Fruit fly (Drosophila melanogaster) whole organism, pupa: ENCODE results near the gene MED30.

ENCODE experiments used
- CG10348 ChIP-seq: fragments of 200-800 bp; sonication (Bioruptor generic); IDR thresholded peaks from 2 replicates; pipeline ENCODE4 v1.3.6; 2022; ENCODE audit warnings: missing biosample characterization, missing genetic modification characterization
- CG12605 ChIP-seq: fragments of 200-800 bp; sonication (Bioruptor generic); IDR thresholded peaks from 2 replicates; pipeline ENCODE4 v1.3.6; 2022; ENCODE audit warnings: missing biosample characterization, missing genetic modification characterization
- CG13204 ChIP-seq: fragments of 200-800 bp; sonication (Bioruptor generic); optimal IDR thresholded peaks from 2 replicates; lab custom pipeline; 2018; ENCODE audit warnings: missing biosample characterization, mild to moderate bottlenecking, missing genetic modification characterization, moderate library complexity
- CG14655 ChIP-seq: fragments of 200-800 bp; sonication (Bioruptor generic); optimal IDR thresholded peaks from 3 replicates; lab custom pipeline; 2017; ENCODE audit warnings: mild to moderate bottlenecking, missing biosample characterization, missing genetic modification reagents, missing genetic modification characterization
- CG15710 ChIP-seq: fragments of 200-800 bp; sonication (Bioruptor generic); optimal IDR thresholded peaks from 2 replicates; lab custom pipeline; 2018; ENCODE audit warnings: missing biosample characterization, mild to moderate bottlenecking, missing genetic modification characterization, moderate library complexity
- CG17806 ChIP-seq: fragments of 200-800 bp; sonication (Bioruptor generic); optimal IDR thresholded peaks from 2 replicates; lab custom pipeline; 2018; ENCODE audit warnings: missing biosample characterization, mild to moderate bottlenecking, missing genetic modification characterization, moderate library complexity
- CG32121 ChIP-seq: fragments of 200-800 bp; sonication (Bioruptor generic); IDR thresholded peaks from 2 replicates; pipeline ENCODE4 v1.3.6; 2022; ENCODE audit warnings: missing biosample characterization, missing genetic modification characterization
- CG34367 ChIP-seq: fragments of 200-800 bp; sonication (Bioruptor generic); optimal IDR thresholded peaks from 2 replicates; lab custom pipeline; 2018; ENCODE audit warnings: missing biosample characterization, mild to moderate bottlenecking, missing genetic modification characterization
- CG4496 ChIP-seq: fragments of 200-800 bp; sonication (Bioruptor generic); IDR thresholded peaks from 3 replicates; pipeline ENCODE4 v1.3.6; 2022; ENCODE audit warnings: missing biosample characterization, missing genetic modification characterization
- CG8159 ChIP-seq: fragments of 200-800 bp; sonication (Bioruptor generic); optimal IDR thresholded peaks from 3 replicates; lab custom pipeline; 2018; ENCODE audit warnings: missing biosample characterization, mild to moderate bottlenecking, missing genetic modification characterization, moderate library complexity
- CG8301 ChIP-seq: fragments of 200-800 bp; sonication (Bioruptor generic); optimal IDR thresholded peaks from 2 replicates; lab custom pipeline; 2018; ENCODE audit warnings: missing biosample characterization, mild to moderate bottlenecking, missing genetic modification characterization
- CG9948 ChIP-seq: fragments of 200-800 bp; sonication (Bioruptor generic); optimal IDR thresholded peaks from 2 replicates; lab custom pipeline; 2018; ENCODE audit warnings: missing biosample characterization, mild to moderate bottlenecking, missing genetic modification characterization, moderate library complexity
- D1 ChIP-seq: fragments of 200-800 bp; sonication (Bioruptor generic); optimal IDR thresholded peaks from 2 replicates; lab custom pipeline; 2018; ENCODE audit warnings: missing biosample characterization, mild to moderate bottlenecking, missing genetic modification characterization, moderate library complexity
- EcR ChIP-seq: fragments of 200-800 bp; sonication (Bioruptor generic); optimal IDR thresholded peaks from 3 replicates; lab custom pipeline; 2019; ENCODE audit warnings: missing biosample characterization, missing genetic modification characterization, mild to moderate bottlenecking, moderate library complexity, missing genetic modification reagents
- Ets98B ChIP-seq: fragments of 200-800 bp; sonication (Bioruptor generic); IDR thresholded peaks from 2 replicates; pipeline ENCODE4 v1.3.6; 2022; ENCODE audit warnings: missing biosample characterization, missing genetic modification characterization
- Pif1A ChIP-seq: fragments of 200-800 bp; sonication (Bioruptor generic); optimal IDR thresholded peaks from 3 replicates; lab custom pipeline; 2016; ENCODE audit warnings: missing biosample characterization, missing genetic modification characterization
- Pif1B ChIP-seq: fragments of 200-800 bp; sonication (Bioruptor generic); optimal IDR thresholded peaks from 3 replicates; lab custom pipeline; 2016; ENCODE audit warnings: missing biosample characterization, missing genetic modification characterization
- Snoo ChIP-seq: fragments of 200-800 bp; sonication (Bioruptor generic); optimal IDR thresholded peaks from 3 replicates; lab custom pipeline; 2017; ENCODE audit warnings: missing biosample characterization, mild to moderate bottlenecking, missing genetic modification characterization, inconsistent platforms
- fd96Ca ChIP-seq: fragments of 200-800 bp; sonication (Bioruptor generic); IDR thresholded peaks from 3 replicates; pipeline ENCODE4 v1.3.6; 2022; ENCODE audit warnings: missing biosample characterization, missing genetic modification characterization
- gl ChIP-seq: fragments of 200-800 bp; sonication (Bioruptor generic); optimal IDR thresholded peaks from 2 replicates; lab custom pipeline; 2018; ENCODE audit warnings: missing biosample characterization, mild to moderate bottlenecking, missing genetic modification characterization
- rn ChIP-seq: fragments of 200-800 bp; sonication (Bioruptor generic); IDR thresholded peaks from 2 replicates; pipeline ENCODE4 v1.3.6; 2022; ENCODE audit warnings: missing biosample characterization, missing genetic modification characterization

The MED30 gene

DNA sequence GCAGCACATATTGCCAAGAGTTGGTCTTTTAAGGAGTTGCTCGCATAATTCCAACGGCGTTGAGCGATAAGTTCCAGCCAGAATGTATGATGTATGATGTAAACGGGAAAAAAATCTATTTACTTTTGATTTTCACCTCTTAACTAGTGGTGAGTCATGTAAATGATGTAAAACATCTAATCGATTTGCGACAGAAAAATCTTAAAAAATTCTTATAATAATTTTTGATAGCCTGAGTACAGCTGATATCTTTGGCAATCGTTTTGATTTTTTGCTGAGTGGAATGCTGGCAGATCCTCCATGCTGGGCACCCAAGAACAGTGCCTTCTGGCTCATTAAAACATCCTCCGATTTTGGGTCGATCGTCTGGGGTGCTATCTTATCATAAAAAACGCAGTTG is 12.7 kb upstream of the MED30 start:
- TF ChIP-seq CG10348 (GFP tag; lab: Robert Waterston, UW) = no peak
- no peak for TF ChIP-seq Snoo (tag; lab: Kevin White, UChicago)
- TF ChIP-seq Ets98B = no peak
- TF ChIP-seq Pif1B (GFP tag; lab: Kevin White, UChicago) = no peak
- no peak for TF ChIP-seq fd96Ca
- TF ChIP-seq CG8301 = no peak
- TF ChIP-seq CG17806 = peak; percentile 30
- TF ChIP-seq CG13204 = no peak
- TF ChIP-seq rn = no peak
- peak; percentile 7 for TF ChIP-seq CG15710 (tag; lab: Kevin White, UChicago)
- TF ChIP-seq CG4496 (GFP tag; lab: Robert Waterston, UW) = no peak
- TF ChIP-seq EcR (GFP tag; lab: Kevin White, UChicago) = no peak
- TF ChIP-seq CG12605 (GFP tag; lab: Robert Waterston, UW) = no peak
- TF ChIP-seq CG8159 (tag; lab: Kevin White, UChicago) = peak; percentile 49
- TF ChIP-seq CG14655 = no peak
- no peak for TF ChIP-seq CG34367 (tag; lab: Kevin White, UChicago)
- no peak for TF ChIP-seq Pif1A (GFP tag; lab: Kevin White, UChicago)
- TF ChIP-seq CG32121 (GFP tag; lab: Robert Waterston, UW) = no peak
- no peak for TF ChIP-seq gl (tag; lab: Kevin White, UChicago)
- TF ChIP-seq D1 = no peak
- peak; percentile 54 for TF ChIP-seq CG9948 (tag; lab: Kevin White, UChicago)

DNA sequence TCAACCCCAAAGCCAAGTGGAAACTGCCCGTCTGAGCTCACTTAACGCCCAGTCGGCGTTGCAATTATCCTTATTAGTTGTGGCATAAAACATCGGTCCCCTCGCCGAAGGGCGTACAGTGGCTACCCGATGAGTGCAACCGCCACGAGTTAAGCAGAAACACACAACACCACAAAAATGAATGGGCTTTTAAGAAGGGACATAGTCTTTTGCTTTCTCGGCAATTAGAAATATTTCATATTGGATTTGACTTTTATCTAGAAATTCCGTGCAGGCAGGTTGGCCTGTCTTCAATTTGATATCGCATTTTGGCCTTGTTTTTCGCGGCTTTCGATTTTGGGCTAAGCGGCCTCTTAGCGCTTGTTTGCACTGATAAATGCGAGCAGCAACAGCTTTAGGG is 10.0 kb upstream of the MED30 start:
- TF ChIP-seq Snoo (tag; lab: Kevin White, UChicago) = peak; percentile 73
- no peak for TF ChIP-seq CG8301
- TF ChIP-seq CG34367 (tag; lab: Kevin White, UChicago) = peak; percentile 49
- peak; percentile 48 for TF ChIP-seq Pif1B (GFP tag; lab: Kevin White, UChicago)
- TF ChIP-seq D1 = no peak
- peak; percentile 58 for TF ChIP-seq Pif1A (GFP tag; lab: Kevin White, UChicago)
- no peak for TF ChIP-seq CG10348 (GFP tag; lab: Robert Waterston, UW)
- TF ChIP-seq CG9948 (tag; lab: Kevin White, UChicago) = peak; percentile 34
- TF ChIP-seq CG13204 = peak; percentile 29
- no peak for TF ChIP-seq CG12605 (GFP tag; lab: Robert Waterston, UW)
- TF ChIP-seq CG17806 = peak; percentile 43
- peak; percentile 55 for TF ChIP-seq CG15710 (tag; lab: Kevin White, UChicago)
- TF ChIP-seq rn = no peak; the same call in 1 of the 2 replicates
- peak; percentile 45 for TF ChIP-seq CG14655
- TF ChIP-seq Ets98B = peak; percentile 24; the same call in 1 of the 2 replicates
- no peak for TF ChIP-seq EcR (GFP tag; lab: Kevin White, UChicago)
- TF ChIP-seq CG8159 (tag; lab: Kevin White, UChicago) = peak; percentile 57
- peak; percentile 59; the same call in 2 of the 3 replicates for TF ChIP-seq fd96Ca
- TF ChIP-seq gl (tag; lab: Kevin White, UChicago) = no peak
- TF ChIP-seq CG4496 (GFP tag; lab: Robert Waterston, UW) = peak; percentile 72; the same call in 2 of the 3 replicates
- no peak for TF ChIP-seq CG32121 (GFP tag; lab: Robert Waterston, UW)
- TF ChIP-seq, all 21 proteins: peak for 13

DNA sequence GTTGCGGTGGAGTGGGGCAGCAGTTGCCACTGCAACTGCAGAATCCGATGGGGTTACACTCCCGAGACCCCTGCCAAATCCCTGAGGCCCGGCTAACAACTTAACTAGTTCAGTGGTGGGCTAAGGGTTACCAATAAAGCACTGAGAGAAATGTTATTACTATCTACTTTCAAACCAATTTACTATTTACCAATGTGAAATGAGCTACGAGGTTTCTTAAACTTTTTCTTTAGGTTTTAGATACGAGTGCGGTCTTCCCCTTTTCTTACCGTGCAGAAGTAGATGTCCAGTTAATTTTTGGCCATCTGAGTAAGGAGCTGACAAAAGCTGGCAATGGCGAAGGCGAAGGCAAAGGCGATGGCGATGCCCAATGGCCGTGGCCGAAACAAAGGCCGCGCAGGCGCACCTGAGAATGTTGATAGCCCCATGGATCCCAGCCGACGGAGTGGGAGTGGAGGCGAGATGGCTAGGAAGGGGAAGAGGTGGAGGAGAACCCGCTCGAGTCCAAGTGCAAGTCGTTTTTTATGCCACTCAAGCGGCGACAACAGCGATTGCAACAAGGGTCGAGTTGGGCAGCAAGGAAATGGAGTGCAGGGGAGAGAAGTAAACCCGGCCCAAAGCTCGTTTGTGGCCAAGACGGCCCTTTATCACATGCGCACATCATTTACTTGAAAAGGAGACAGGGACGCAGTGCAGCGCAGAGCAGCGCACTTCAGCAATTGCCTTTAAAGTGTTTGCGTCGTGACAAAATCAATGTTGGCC is 6.6 kb upstream of the MED30 start:
- peak; percentile 72 for TF ChIP-seq CG15710 (tag; lab: Kevin White, UChicago)
- no peak for TF ChIP-seq CG32121 (GFP tag; lab: Robert Waterston, UW)
- TF ChIP-seq Ets98B = no peak
- TF ChIP-seq CG14655 = peak; percentile 65
- peak; percentile 62 for TF ChIP-seq Pif1B (GFP tag; lab: Kevin White, UChicago)
- peak; percentile 66 for TF ChIP-seq CG34367 (tag; lab: Kevin White, UChicago)
- TF ChIP-seq CG13204 = peak; percentile 73
- peak; percentile 58 for TF ChIP-seq CG9948 (tag; lab: Kevin White, UChicago)
- TF ChIP-seq EcR (GFP tag; lab: Kevin White, UChicago) = peak; percentile 44
- no peak for TF ChIP-seq fd96Ca
- TF ChIP-seq CG10348 (GFP tag; lab: Robert Waterston, UW) = no peak
- peak; percentile 74 for TF ChIP-seq CG17806
- TF ChIP-seq rn = 0 out of 2 replicates have a peak, but pooled peaks have one; percentile 6
- peak; percentile 44 for TF ChIP-seq gl (tag; lab: Kevin White, UChicago)
- peak; percentile 4 for TF ChIP-seq D1
- no peak for TF ChIP-seq CG12605 (GFP tag; lab: Robert Waterston, UW)
- TF ChIP-seq CG4496 (GFP tag; lab: Robert Waterston, UW) = peak; percentile 53; the same call in 2 of the 3 replicates
- peak; percentile 37 for TF ChIP-seq CG8301
- TF ChIP-seq Pif1A (GFP tag; lab: Kevin White, UChicago) = peak; percentile 53
- peak; percentile 70 for TF ChIP-seq CG8159 (tag; lab: Kevin White, UChicago)
- TF ChIP-seq Snoo (tag; lab: Kevin White, UChicago) = peak; percentile 15

DNA sequence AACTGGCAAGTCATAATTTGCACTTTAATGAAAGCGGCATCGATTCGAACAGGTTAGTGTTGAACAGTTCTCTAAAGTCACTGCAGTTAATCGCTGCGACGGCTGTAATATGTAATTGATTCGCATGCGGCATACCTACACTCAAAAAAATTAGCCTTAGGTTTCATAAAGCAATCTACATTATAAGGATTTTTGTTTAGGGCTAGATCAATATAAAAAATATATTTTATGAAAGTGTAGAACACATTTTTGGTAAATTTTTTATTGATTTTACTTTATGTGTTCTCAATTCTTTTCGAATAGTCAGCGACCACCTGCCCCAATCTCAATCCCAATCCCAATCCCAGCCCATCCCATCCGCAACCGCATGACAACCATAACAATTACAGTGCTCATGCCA is 4.4 kb upstream of the MED30 start:
- TF ChIP-seq Ets98B = peak; percentile 26; the same call in 1 of the 2 replicates
- peak; percentile 54 for TF ChIP-seq CG8301
- no peak for TF ChIP-seq CG13204
- TF ChIP-seq CG32121 (GFP tag; lab: Robert Waterston, UW) = peak; percentile 39; the same call in 1 of the 2 replicates
- TF ChIP-seq CG4496 (GFP tag; lab: Robert Waterston, UW) = peak; percentile 68; the same call in 2 of the 3 replicates
- TF ChIP-seq Pif1B (GFP tag; lab: Kevin White, UChicago) = peak; percentile 20
- TF ChIP-seq rn = no peak
- TF ChIP-seq CG12605 (GFP tag; lab: Robert Waterston, UW) = peak; percentile 36; the same call in 1 of the 2 replicates
- no peak for TF ChIP-seq Pif1A (GFP tag; lab: Kevin White, UChicago)
- peak; percentile 39 for TF ChIP-seq CG9948 (tag; lab: Kevin White, UChicago)
- 0 out of 3 replicates have a peak, but pooled peaks have one; percentile 32 for TF ChIP-seq fd96Ca
- TF ChIP-seq D1 = no peak
- peak; percentile 39 for TF ChIP-seq CG14655
- TF ChIP-seq CG17806 = peak; percentile 18

DNA sequence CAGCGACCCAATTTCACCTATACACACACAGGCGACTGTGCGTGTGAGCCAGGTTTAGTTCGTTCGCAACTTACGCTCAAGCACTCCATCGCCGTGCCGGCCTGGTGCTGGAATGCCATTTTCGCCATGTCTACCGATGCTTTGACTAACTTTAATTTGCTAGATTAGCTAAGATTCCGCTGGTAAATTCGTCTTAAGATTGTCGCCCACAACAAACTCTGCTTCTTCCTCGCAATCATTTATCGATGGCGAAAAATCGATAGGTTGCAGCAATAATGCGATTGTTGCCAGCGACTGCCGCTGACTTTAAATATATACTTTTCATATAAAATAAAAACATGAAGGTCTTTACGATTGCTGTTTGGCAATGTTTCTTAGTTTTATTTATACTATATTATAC is 1.3 kb downstream of the MED30 start, which contains the start of gene CG3402:
CG3402 (minus strand) TSS at position 245 of the 400 bp plus-strand sequence.
- peak; percentile 19 for TF ChIP-seq EcR (GFP tag; lab: Kevin White, UChicago)
- no peak for TF ChIP-seq Pif1A (GFP tag; lab: Kevin White, UChicago)
